Fruit fly (Drosophila melanogaster): ENCODE results near the gene tay.

Gene tay

dm6 chrX:15887247-15887616 lies at the start of gene tay:
TSS of gene tay (minus strand) at chrX:15887311.
- no peak for TF ChIP-seq CG33017 (tag; optimal IDR thresholded peaks at IDR 0.05)
- TF ChIP-seq kay (GFP tag; ENCODE audit: borderline replicate concordance) = peak; percentile 26

dm6 chrX:15934226-15934547 lies 47.1 kb upstream of the tay start:
- TF ChIP-seq CG1620 (GFP tag; optimal IDR thresholded peaks at IDR 0.05) = no peak
- peak; percentile 7 for TF ChIP-seq CG7101 (tag; optimal IDR thresholded peaks at IDR 0.05)

dm6 chrX:15933504-15934225 lies 46.6 kb upstream of the tay start, which contains the start of gene Ranbp16:
TSS of gene Ranbp16 (minus strand) at chrX:15933867.
- no peak for TF ChIP-seq ovo (GFP tag; optimal IDR thresholded peaks at IDR 0.05)
- peak; percentile 37 for TF ChIP-seq kay (GFP tag; ENCODE audit: borderline replicate concordance)

dm6 chrX:15924805-15925204 lies 37.7 kb upstream of the tay start, which contains the start of gene Lcch3:
TSS of gene Lcch3 (plus strand) at chrX:15925105.
- TF ChIP-seq kay (GFP tag; ENCODE audit: borderline replicate concordance) = no peak
- TF ChIP-seq CG33017 (tag; optimal IDR thresholded peaks at IDR 0.05) = no peak
- no peak for TF ChIP-seq toe (GFP tag; optimal IDR thresholded peaks at IDR 0.05)

dm6 chrX:15921655-15922054 lies 34.5 kb upstream of the tay start, which contains the start of gene CG8916:
TSS of gene CG8916 (plus strand) at chrX:15921955.
- TF ChIP-seq kay (GFP tag; ENCODE audit: borderline replicate concordance) (no peak), Mnt (GFP tag; optimal IDR thresholded peaks at IDR 0.05) (no peak), pad (GFP tag; optimal IDR thresholded peaks at IDR 0.05) (no peak), Crg-1 (GFP tag; optimal IDR thresholded peaks at IDR 0.05) (no peak), CG1620 (GFP tag; optimal IDR thresholded peaks at IDR 0.05) (no peak), CG7101 (tag; optimal IDR thresholded peaks at IDR 0.05) (no peak), CG33017 (tag; optimal IDR thresholded peaks at IDR 0.05) (no peak), ovo (GFP tag; optimal IDR thresholded peaks at IDR 0.05) (no peak), cic (GFP tag; optimal IDR thresholded peaks at IDR 0.05) (no peak), toe (GFP tag; optimal IDR thresholded peaks at IDR 0.05) (no peak), CG11617 (GFP tag; optimal IDR thresholded peaks at IDR 0.05) (no peak), Hr96 (GFP tag; optimal IDR thresholded peaks at IDR 0.05) (no peak)

- TF ChIP-seq cic (GFP tag; optimal IDR thresholded peaks at IDR 0.05) = no peak
- no peak for TF ChIP-seq Crg-1 (GFP tag; optimal IDR thresholded peaks at IDR 0.05)
- TF ChIP-seq CG11617 (GFP tag; optimal IDR thresholded peaks at IDR 0.05) = no peak
- no peak for TF ChIP-seq CG7101 (tag; optimal IDR thresholded peaks at IDR 0.05)
- no peak for TF ChIP-seq CG1620 (GFP tag; optimal IDR thresholded peaks at IDR 0.05)
- TF ChIP-seq tj (GFP tag; optimal IDR thresholded peaks at IDR 0.05) = no peak
- TF ChIP-seq Clk (GFP tag; optimal IDR thresholded peaks at IDR 0.05) = no peak
- TF ChIP-seq Mnt (GFP tag; optimal IDR thresholded peaks at IDR 0.05) = no peak
- TF ChIP-seq ovo (GFP tag; optimal IDR thresholded peaks at IDR 0.05) = no peak
- TF ChIP-seq CG33017 (tag; optimal IDR thresholded peaks at IDR 0.05) = no peak
- TF ChIP-seq CG14711 (tag; optimal IDR thresholded peaks at IDR 0.05) = no peak
- no peak for TF ChIP-seq cnc (optimal IDR thresholded peaks at IDR 0.05)
- no peak for TF ChIP-seq pad (GFP tag; optimal IDR thresholded peaks at IDR 0.05)
- TF ChIP-seq toe (GFP tag; optimal IDR thresholded peaks at IDR 0.05) = no peak
- no peak for TF ChIP-seq bab1 (GFP tag; optimal IDR thresholded peaks at IDR 0.05)
- no peak for TF ChIP-seq Hr96 (GFP tag; optimal IDR thresholded peaks at IDR 0.05)
- no peak for TF ChIP-seq CG12768 (GFP tag; optimal IDR thresholded peaks at IDR 0.05)
- no peak for TF ChIP-seq kay (GFP tag; ENCODE audit: borderline replicate concordance)
These were observed 23.5 kb upstream of the tay start, which contains the start of gene Lrp4 for dm6 chrX:15910570-15910969. TSS of gene Lrp4 (plus strand) at chrX:15910870.

- TF ChIP-seq Hr96 (GFP tag; optimal IDR thresholded peaks at IDR 0.05) (no peak), CG11617 (GFP tag; optimal IDR thresholded peaks at IDR 0.05) (no peak), Mnt (GFP tag; optimal IDR thresholded peaks at IDR 0.05) (peak; percentile 8), pad (GFP tag; optimal IDR thresholded peaks at IDR 0.05) (no peak), CG1620 (GFP tag; optimal IDR thresholded peaks at IDR 0.05) (no peak), bab1 (GFP tag; optimal IDR thresholded peaks at IDR 0.05) (peak; percentile 13)
These were observed 22.6 kb upstream of the tay start, which contains the start of gene CycD for dm6 chrX:15909564-15910284. TSS of gene CycD (minus strand) at chrX:15909676.

- no peak for TF ChIP-seq Crg-1 (GFP tag; optimal IDR thresholded peaks at IDR 0.05)
- TF ChIP-seq cnc (optimal IDR thresholded peaks at IDR 0.05) = no peak
- no peak for TF ChIP-seq Hr96 (GFP tag; optimal IDR thresholded peaks at IDR 0.05)
- TF ChIP-seq CG1620 (GFP tag; optimal IDR thresholded peaks at IDR 0.05) = no peak
- TF ChIP-seq Clk (GFP tag; optimal IDR thresholded peaks at IDR 0.05) = no peak
These were observed 6.7 kb upstream of the tay start for dm6 chrX:15893732-15894264.

Data from whole organism, adult.